Fruit fly (Drosophila melanogaster): ENCODE results near the gene Ref1.

Ref1 gene

DNA sequence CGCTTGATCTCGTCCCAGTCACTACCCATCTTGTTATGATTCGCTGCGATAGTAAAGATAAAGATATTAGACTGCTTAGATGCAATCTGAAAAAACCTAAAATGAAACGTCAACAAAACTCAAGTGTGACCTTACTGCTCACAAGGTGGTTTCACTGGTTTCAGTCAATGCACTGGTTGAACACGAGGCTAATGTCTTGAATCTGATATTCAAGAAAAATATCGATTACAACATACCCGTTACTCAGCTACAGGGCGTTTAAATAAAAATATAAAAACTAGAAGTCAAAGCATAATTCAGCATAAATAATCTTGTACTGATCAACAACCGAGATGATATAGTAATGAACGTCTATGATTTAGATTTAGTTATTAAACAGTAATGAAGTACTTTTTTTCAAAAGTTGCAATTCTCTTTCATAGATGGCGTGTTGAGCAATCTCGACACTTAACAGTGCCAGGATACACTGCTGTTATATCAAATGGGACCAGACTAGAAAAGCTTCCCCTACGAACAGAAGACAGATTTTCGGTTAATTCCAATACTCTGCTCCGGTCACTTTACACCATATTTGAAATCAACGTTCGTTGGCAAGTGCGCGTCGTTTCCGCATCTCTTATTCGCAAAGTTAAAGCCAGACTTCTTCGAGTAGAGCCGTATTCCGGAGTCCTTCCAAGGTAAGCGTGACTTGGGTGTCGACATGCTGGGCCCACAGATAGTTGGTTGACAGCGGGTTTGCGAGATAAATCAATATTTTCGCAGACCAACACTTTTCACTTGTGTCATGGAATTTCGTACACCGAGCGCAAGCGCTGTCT, 5.7 kb downstream of the Ref1 start, which contains the start of the genes Ufl1 and CG1943 (continued):
- TF ChIP-seq Dfd (GFP tag; optimal IDR thresholded peaks at IDR 0.05) (no peak), Max (GFP tag; optimal IDR thresholded peaks at IDR 0.05) (peak; percentile 25), CG10462 (GFP tag; optimal IDR thresholded peaks at IDR 0.05) (no peak), gfzf (GFP tag; optimal IDR thresholded peaks at IDR 0.05) (peak; percentile 95), Ptx1 (GFP tag; IDR thresholded peaks at IDR 0.05) (no peak), E2f2 (GFP tag; IDR thresholded peaks at IDR 0.05) (no peak), CG5245 (GFP tag; optimal IDR thresholded peaks at IDR 0.05) (no peak), Chrac-16 (GFP tag; optimal IDR thresholded peaks at IDR 0.05) (no peak), eve (GFP tag; optimal IDR thresholded peaks at IDR 0.05) (no peak), Mes4 (GFP tag; optimal IDR thresholded peaks at IDR 0.05) (no peak), Dip2 (GFP tag; IDR thresholded peaks at IDR 0.05) (no peak), pho (GFP tag; optimal IDR thresholded peaks at IDR 0.05) (peak; percentile 20), Poxn (GFP tag; IDR thresholded peaks at IDR 0.05) (no peak), ranshi (GFP tag; IDR thresholded peaks at IDR 0.05) (no peak), NC2α (GFP tag; optimal IDR thresholded peaks at IDR 0.05) (no peak), CG13775 (GFP tag; optimal IDR thresholded peaks at IDR 0.05) (no peak), CG2712 (tag; optimal IDR thresholded peaks at IDR 0.05) (peak; percentile 58), nerfin-1 (tag; optimal IDR thresholded peaks at IDR 0.05) (peak; percentile 99), CG9797 (GFP tag; optimal IDR thresholded peaks at IDR 0.05) (peak; percentile 92), Hr3 (GFP tag; optimal IDR thresholded peaks at IDR 0.05) (no peak), Ravus (GFP tag; IDR thresholded peaks at IDR 0.05) (no peak), jing (GFP tag; optimal IDR thresholded peaks at IDR 0.05) (no peak), pan (optimal IDR thresholded peaks at IDR 0.05) (no peak), pan (GFP tag; optimal IDR thresholded peaks at IDR 0.05 in 1 of 2, IDR thresholded peaks at IDR 0.05 in 1 of 2) (no peak), fu2 (GFP tag; optimal IDR thresholded peaks at IDR 0.05) (no peak), Side (GFP tag; optimal IDR thresholded peaks at IDR 0.05) (no peak), Dp (GFP tag; optimal IDR thresholded peaks at IDR 0.05) (peak; percentile 74), CG6854 (GFP tag; optimal IDR thresholded peaks at IDR 0.05) (peak; percentile 38), CG15514 (GFP tag; optimal IDR thresholded peaks at IDR 0.05) (peak; percentile 49), CTCF (GFP tag; optimal IDR thresholded peaks at IDR 0.05) (peak; percentile 96), tna (GFP tag; IDR thresholded peaks at IDR 0.05; ENCODE audit: partially characterized antibody) (no peak), CG15601 (tag; optimal IDR thresholded peaks at IDR 0.05) (peak; percentile 96), Nf-YC (tag; optimal IDR thresholded peaks at IDR 0.05) (peak; percentile 12), slou (GFP tag; optimal IDR thresholded peaks at IDR 0.05) (no peak), sisA (GFP tag; IDR thresholded peaks at IDR 0.05) (no peak), CG10274 (GFP tag; optimal IDR thresholded peaks at IDR 0.05) (no peak), Fer3 (tag; optimal IDR thresholded peaks at IDR 0.05) (no peak), otp (GFP tag; IDR thresholded peaks at IDR 0.05) (no peak), emc (GFP tag; optimal IDR thresholded peaks at IDR 0.05) (no peak), psq (GFP tag; optimal IDR thresholded peaks at IDR 0.05) (no peak), gem (tag; optimal IDR thresholded peaks at IDR 0.05) (peak; percentile 22), CG11504 (tag; optimal IDR thresholded peaks at IDR 0.05) (peak; percentile 21), CG17328 (GFP tag; IDR thresholded peaks at IDR 0.05) (no peak), Adf1 (GFP tag; IDR thresholded peaks at IDR 0.05) (no peak), CG31365 (tag; optimal IDR thresholded peaks at IDR 0.05) (no peak), CG9727 (GFP tag; optimal IDR thresholded peaks at IDR 0.05) (peak; percentile 10), CG3995 (GFP tag; optimal IDR thresholded peaks at IDR 0.05) (peak; percentile 92), insv (GFP tag; optimal IDR thresholded peaks at IDR 0.05) (peak in 1 of 2 experiments; percentile 31), Opbp (GFP tag; IDR thresholded peaks at IDR 0.05; ENCODE audit: partially characterized antibody) (no peak), Jarid2 (GFP tag; optimal IDR thresholded peaks at IDR 0.05) (peak; percentile 9), NC2β (GFP tag; optimal IDR thresholded peaks at IDR 0.05) (no peak)

Data from whole organism, embryonic.